Worm (Caenorhabditis elegans) whole organism, L2 larva: Measurements from ENCODE around the gene F08G12.3.

Experiments
- C34F6.9 ChIP-seq: fragments of 150-350 bp; optimal IDR thresholded peaks from 2 replicates; lab custom pipeline; 2014; ENCODE audit warnings: missing biosample characterization, missing genetic modification characterization
- F13H6.1 ChIP-seq: sonication (generic microtip); optimal IDR thresholded peaks from 2 replicates; lab custom pipeline; 2016; ENCODE audit warnings: missing genetic modification characterization, missing compliant biosample characterization
- R02D3.7 ChIP-seq: fragments of 150-350 bp; optimal IDR thresholded peaks from 2 replicates; lab custom pipeline; 2014; ENCODE audit warnings: missing biosample characterization, missing genetic modification characterization
- Y55F3AM.14 ChIP-seq: fragments of 200-800 bp; sonication (Bioruptor generic); optimal IDR thresholded peaks from 2 replicates; lab custom pipeline; 2018; ENCODE audit warnings: mild to moderate bottlenecking, missing genetic modification characterization, missing compliant biosample characterization
- alr-1 ChIP-seq: fragments of 150-350 bp; optimal IDR thresholded peaks from 2 replicates; lab custom pipeline; 2014; ENCODE audit warnings: missing biosample characterization, missing genetic modification characterization
- ama-1 ChIP-seq: fragments of 150-350 bp; optimal IDR thresholded peaks from 2 replicates; lab custom pipeline; 2018; ENCODE audit warnings: inconsistent platforms
- blmp-1 ChIP-seq: sonication (generic microtip); optimal IDR thresholded peaks from 2 replicates; lab custom pipeline; 2017; ENCODE audit warnings: missing genetic modification characterization, mild to moderate bottlenecking, missing compliant biosample characterization, antibody characterized with exemption, moderate library complexity; ENCODE audit not compliant: insufficient read depth
- ceh-16 ChIP-seq: fragments of 150-350 bp; optimal IDR thresholded peaks from 2 replicates; lab custom pipeline; 2014; ENCODE audit warnings: missing biosample characterization, missing genetic modification characterization
- crh-2 ChIP-seq: sonication (generic microtip); optimal IDR thresholded peaks from 2 replicates; lab custom pipeline; 2017; ENCODE audit warnings: missing biosample characterization, missing genetic modification characterization
- egl-27 ChIP-seq: sonication (generic microtip); optimal IDR thresholded peaks from 3 replicates; lab custom pipeline; 2017; ENCODE audit warnings: missing biosample characterization, missing genetic modification reagents, missing genetic modification characterization
- fos-1 ChIP-seq: fragments of 150-350 bp; optimal IDR thresholded peaks from 2 replicates; lab custom pipeline; 2014; ENCODE audit warnings: missing biosample characterization, missing genetic modification characterization
- gmeb-1 ChIP-seq: fragments of 150-350 bp; optimal IDR thresholded peaks from 2 replicates; lab custom pipeline; 2014; ENCODE audit warnings: missing biosample characterization, missing genetic modification characterization
- lin-11 ChIP-seq: fragments of 150-350 bp; sonication (generic microtip); optimal IDR thresholded peaks from 2 replicates; lab custom pipeline; 2014; ENCODE audit warnings: missing biosample characterization, missing genetic modification characterization, inconsistent platforms, mixed read lengths
- lin-13 ChIP-seq: fragments of 150-350 bp; optimal IDR thresholded peaks from 2 replicates; lab custom pipeline; 2014; ENCODE audit warnings: missing biosample characterization, missing genetic modification reagents, missing genetic modification characterization
- lsy-2 ChIP-seq, 2 experiments: fragments of 150-350 bp in 1 of 2; sonication (generic microtip) in 1 of 2; optimal IDR thresholded peaks; 2 replicates each; lab custom pipeline; 2014 to 2017; ENCODE audit warnings: missing biosample characterization in 2 of 2, missing genetic modification characterization in 2 of 2
- mab-5 ChIP-seq: fragments of 150-350 bp; optimal IDR thresholded peaks from 2 replicates; lab custom pipeline; 2014; ENCODE audit warnings: missing biosample characterization, missing genetic modification characterization
- mbf-1 ChIP-seq: sonication (generic microtip); optimal IDR thresholded peaks from 2 replicates; lab custom pipeline; 2017; ENCODE audit warnings: missing biosample characterization, missing genetic modification characterization
- mdl-1 ChIP-seq, 2 experiments: fragments of 150-350 bp in 1 of 2; sonication (generic microtip) in 1 of 2; optimal IDR thresholded peaks; 2 replicates each; lab custom pipeline; 2017; ENCODE audit warnings: missing biosample characterization in 2 of 2, missing genetic modification characterization in 2 of 2
- nhr-10 ChIP-seq: sonication (generic microtip); optimal IDR thresholded peaks from 2 replicates; lab custom pipeline; 2017; ENCODE audit warnings: missing biosample characterization, missing genetic modification characterization
- nhr-12 ChIP-seq: fragments of 150-350 bp; optimal IDR thresholded peaks from 2 replicates; lab custom pipeline; 2014; ENCODE audit warnings: missing biosample characterization, missing genetic modification characterization
- nhr-129 ChIP-seq: fragments of 150-350 bp; optimal IDR thresholded peaks from 2 replicates; lab custom pipeline; 2014; ENCODE audit warnings: missing biosample characterization, missing genetic modification characterization
- nhr-21 ChIP-seq: fragments of 150-350 bp; optimal IDR thresholded peaks from 2 replicates; lab custom pipeline; 2014; ENCODE audit warnings: missing biosample characterization, missing genetic modification characterization
- nhr-23 ChIP-seq: fragments of 150-350 bp; optimal IDR thresholded peaks from 2 replicates; lab custom pipeline; 2014; ENCODE audit warnings: missing biosample characterization, missing genetic modification reagents, missing genetic modification characterization
- nhr-237 ChIP-seq: fragments of 150-350 bp; optimal IDR thresholded peaks from 2 replicates; lab custom pipeline; 2014; ENCODE audit warnings: missing biosample characterization, missing genetic modification characterization
- nhr-25 ChIP-seq: fragments of 150-350 bp; sonication (generic microtip); optimal IDR thresholded peaks from 3 replicates; lab custom pipeline; 2014; ENCODE audit warnings: missing biosample characterization, missing genetic modification characterization
- nhr-6 ChIP-seq: fragments of 150-350 bp; optimal IDR thresholded peaks from 2 replicates; lab custom pipeline; 2014; ENCODE audit warnings: missing biosample characterization, missing genetic modification characterization
- peb-1 ChIP-seq: fragments of 150-350 bp; optimal IDR thresholded peaks from 2 replicates; lab custom pipeline; 2014; ENCODE audit warnings: missing biosample characterization, missing genetic modification characterization
- sem-4 ChIP-seq: fragments of 150-350 bp; optimal IDR thresholded peaks from 2 replicates; lab custom pipeline; 2014; ENCODE audit warnings: missing biosample characterization, missing genetic modification reagents, missing genetic modification characterization
- sma-9 ChIP-seq, 2 experiments: fragments of 150-350 bp in 1 of 2; sonication (generic microtip) in 1 of 2; optimal IDR thresholded peaks; 2 replicates each; lab custom pipeline; 2014 to 2016; ENCODE audit warnings: missing genetic modification characterization in 2 of 2, mild to moderate bottlenecking in 1 of 2, missing biosample characterization in 1 of 2, missing compliant biosample characterization in 1 of 2, missing genetic modification reagents in 1 of 2, moderate library complexity in 1 of 2
- snpc-4 ChIP-seq: fragments of 150-350 bp; optimal IDR thresholded peaks from 2 replicates; lab custom pipeline; 2014; ENCODE audit warnings: missing biosample characterization, missing genetic modification characterization
- unc-55 ChIP-seq: fragments of 150-350 bp; sonication (generic microtip); optimal IDR thresholded peaks from 3 replicates; lab custom pipeline; 2014; ENCODE audit warnings: missing biosample characterization, missing genetic modification reagents, missing genetic modification characterization
- unc-62 ChIP-seq: fragments of 150-350 bp; optimal IDR thresholded peaks from 2 replicates; lab custom pipeline; 2014; ENCODE audit warnings: missing biosample characterization, missing genetic modification reagents, missing genetic modification characterization
- zag-1 ChIP-seq: fragments of 150-350 bp; optimal IDR thresholded peaks from 2 replicates; lab custom pipeline; 2014; ENCODE audit warnings: missing biosample characterization, missing genetic modification characterization
- ztf-1 ChIP-seq: fragments of 200-800 bp; sonication (Bioruptor generic); conservative IDR thresholded peaks from 2 replicates; pipeline ENCODE4 v1.3.6; 2022; ENCODE audit warnings: missing genetic modification characterization, missing compliant biosample characterization

F08G12.3 gene

ce11 chrX:11257071-11257470 lies 43.0 kb upstream of the F08G12.3 start, which contains the start of gene C03A3.1:
C03A3.1 (plus strand) TSS chrX:11257361.
- TF ChIP-seq F13H6.1 (tag; lab: Kevin White, UChicago) = peak; percentile 33
- peak; percentile 16 for TF ChIP-seq nhr-129 (tag; lab: Kevin White, UChicago)
- TF ChIP-seq unc-55 (GFP tag; lab: Kevin White, UChicago) = peak; percentile 42
- peak; percentile 23 for TF ChIP-seq zag-1 (tag; lab: Kevin White, UChicago)
- TF ChIP-seq C34F6.9 (tag; lab: Kevin White, UChicago) = peak; percentile 26
- TF ChIP-seq nhr-23 (tag; lab: Kevin White, UChicago) = no peak
- no peak for TF ChIP-seq mdl-1 (tag; optimal IDR thresholded peaks at IDR 0.05; lab: Kevin White, UChicago)
- TF ChIP-seq blmp-1 (tag; lab: Kevin White, UChicago) = no peak
- TF ChIP-seq mbf-1 (tag; lab: Kevin White, UChicago) = no peak
- no peak for TF ChIP-seq R02D3.7 (tag; lab: Kevin White, UChicago)
- no peak for TF ChIP-seq gmeb-1 (tag; lab: Kevin White, UChicago)
- TF ChIP-seq lin-11 = peak; percentile 60
- no peak for TF ChIP-seq fos-1
- TF ChIP-seq snpc-4 = no peak
- no peak for TF ChIP-seq ztf-1 (GFP tag; lab: Robert Waterston, UW)
- TF ChIP-seq lin-13 (GFP tag; lab: Kevin White, UChicago) = no peak
- TF ChIP-seq, all 48 proteins: peak for 6

- TF ChIP-seq mab-5 (tag; lab: Kevin White, UChicago) (peak; percentile 63), lin-13 (GFP tag; lab: Kevin White, UChicago) (peak; percentile 67), lin-11 (peak; percentile 80), F13H6.1 (tag; lab: Kevin White, UChicago) (peak; percentile 73), ceh-16 (tag; lab: Kevin White, UChicago) (peak; percentile 39), sem-4 (tag; lab: Kevin White, UChicago) (peak; percentile 49), egl-27 (peak; percentile 35), unc-62 (GFP tag; lab: Kevin White, UChicago) (no peak), C34F6.9 (tag; lab: Kevin White, UChicago) (peak; percentile 86), peb-1 (no peak), blmp-1 (tag; lab: Kevin White, UChicago) (peak; percentile 58), nhr-129 (tag; lab: Kevin White, UChicago) (peak; percentile 88), lsy-2 (tag; optimal IDR thresholded peaks at IDR 0.05; lab: Kevin White, UChicago) (peak in 1 of 2 experiments; percentile 74), sma-9 (GFP tag; optimal IDR thresholded peaks at IDR 0.05; lab: Kevin White, UChicago) (peak; percentile 66), sma-9 (tag; optimal IDR thresholded peaks at IDR 0.05; lab: Kevin White, UChicago) (no peak), nhr-6 (tag; lab: Kevin White, UChicago) (peak; percentile 24), R02D3.7 (tag; lab: Kevin White, UChicago) (no peak), nhr-10 (tag; lab: Kevin White, UChicago) (no peak), mdl-1 (tag; optimal IDR thresholded peaks at IDR 0.05; lab: Kevin White, UChicago) (peak in 1 of 2 experiments; percentile 62), nhr-12 (tag; lab: Kevin White, UChicago) (no peak), zag-1 (tag; lab: Kevin White, UChicago) (peak; percentile 75), unc-55 (GFP tag; lab: Kevin White, UChicago) (peak; percentile 82), nhr-25 (tag; lab: Kevin White, UChicago) (peak; percentile 75), nhr-237 (no peak), crh-2 (tag; lab: Kevin White, UChicago) (peak; percentile 87), fos-1 (peak; percentile 58), snpc-4 (peak; percentile 55), nhr-21 (tag; lab: Kevin White, UChicago) (no peak)
- TF ChIP-seq, all 48 proteins: peak for 20
Observed at ce11 chrX:11262319-11263074, 37.6 kb upstream of the F08G12.3 start, which contains the start of gene C03A3.2. C03A3.2 (plus strand) TSS chrX:11262848.

- TF ChIP-seq sem-4 (tag; lab: Kevin White, UChicago) (no peak), ceh-16 (tag; lab: Kevin White, UChicago) (no peak), alr-1 (tag; lab: Kevin White, UChicago) (no peak), peb-1 (no peak), Y55F3AM.14 (GFP tag; lab: Kevin White, UChicago) (no peak), unc-62 (GFP tag; lab: Kevin White, UChicago) (no peak), ama-1 (lab: Kevin White, UChicago) (no peak), fos-1 (peak; percentile 93)
Observed at ce11 chrX:11264715-11265114, 35.3 kb upstream of the F08G12.3 start.
